Fruit fly (Drosophila melanogaster) whole organism, prepupa: Measurements from ENCODE around the gene CG9095.

Source experiments
- Blimp-1 ChIP-seq: fragments of 200-800 bp; sonication (Bioruptor generic); optimal IDR thresholded peaks from 3 replicates; lab custom pipeline; 2017; ENCODE audit warnings: missing biosample characterization, missing genetic modification characterization, mild to moderate bottlenecking, moderate library complexity, missing genetic modification reagents
- CG15336 ChIP-seq: fragments of 200-800 bp; sonication (Bioruptor generic); IDR thresholded peaks from 2 replicates; pipeline ENCODE4 v1.3.6; 2022; ENCODE audit warnings: missing biosample characterization, missing genetic modification characterization
- CG9139 ChIP-seq: fragments of 200-800 bp; sonication (Bioruptor generic); optimal IDR thresholded peaks from 3 replicates; lab custom pipeline; 2017; ENCODE audit warnings: missing biosample characterization, mild to moderate bottlenecking, missing genetic modification characterization
- Hr39 ChIP-seq: fragments of 200-800 bp; sonication (Bioruptor generic); optimal IDR thresholded peaks from 2 replicates; lab custom pipeline; 2016; ENCODE audit warnings: missing biosample characterization, missing genetic modification characterization
- Hr4 ChIP-seq: fragments of 200-800 bp; sonication (Bioruptor generic); optimal IDR thresholded peaks from 3 replicates; lab custom pipeline; 2016; ENCODE audit warnings: missing biosample characterization, missing genetic modification characterization
- topi ChIP-seq: fragments of 200-800 bp; sonication (Bioruptor generic); optimal IDR thresholded peaks from 3 replicates; lab custom pipeline; 2016; ENCODE audit warnings: missing biosample characterization, missing genetic modification characterization

DNA sequence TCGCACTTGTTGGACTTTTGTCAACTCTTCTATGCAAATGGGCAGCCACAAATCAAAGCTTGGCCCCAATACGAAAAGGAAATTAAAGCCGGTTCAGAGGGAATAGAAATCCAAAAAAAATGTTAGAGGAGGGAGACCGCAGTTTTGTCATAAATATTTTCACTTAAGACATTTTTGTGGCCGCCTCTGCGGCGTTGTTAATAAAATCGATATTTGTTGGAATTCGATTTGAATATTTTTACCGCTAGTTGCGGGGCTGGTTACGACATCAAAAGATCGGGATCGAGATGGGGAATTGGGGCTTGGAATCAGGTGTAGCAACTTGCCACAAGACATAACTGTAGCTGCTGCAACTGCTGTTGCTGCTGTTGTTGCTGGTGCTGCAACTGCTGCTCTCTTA, 5.8 kb downstream of the CG9095 start:
- TF ChIP-seq CG9139 (GFP tag; lab: Kevin White, UChicago): no peak
- no peak for TF ChIP-seq topi (GFP tag; lab: Kevin White, UChicago)
- no peak for TF ChIP-seq CG15336 (GFP tag; lab: Robert Waterston, UW)
- no peak for TF ChIP-seq Blimp-1 (GFP tag; lab: Kevin White, UChicago)
- no peak for TF ChIP-seq Hr39 (GFP tag; lab: Kevin White, UChicago)
- no peak for TF ChIP-seq Hr4 (GFP tag; lab: Kevin White, UChicago)
